Worm (Caenorhabditis elegans) whole organism, young adult: Measurements from ENCODE around the gene C31B8.1.

Experiments
- C17E4.6 ChIP-seq: fragments of 200-800 bp; sonication (Bioruptor generic); IDR thresholded peaks from 2 replicates; pipeline ENCODE4 v1.3.6; 2022; ENCODE audit warnings: missing genetic modification reagents, missing genetic modification characterization, missing compliant biosample characterization
- D2030.7 ChIP-seq: fragments of 200-800 bp; sonication (Bioruptor generic); IDR thresholded peaks from 2 replicates; pipeline ENCODE4 v1.3.6; 2022; ENCODE audit warnings: missing genetic modification reagents, missing genetic modification characterization, missing compliant biosample characterization
- F37B4.10 ChIP-seq: fragments of 200-800 bp; sonication (Bioruptor generic); IDR thresholded peaks from 2 replicates; pipeline ENCODE4 v1.3.6; 2022; ENCODE audit warnings: missing genetic modification characterization, missing compliant biosample characterization
- F39B2.1 ChIP-seq: fragments of 200-800 bp; sonication (Bioruptor generic); IDR thresholded peaks from 2 replicates; pipeline ENCODE4 v1.3.6; 2022; ENCODE audit warnings: missing genetic modification reagents, missing genetic modification characterization, missing compliant biosample characterization
- F49E8.2 ChIP-seq: sonication (generic microtip); optimal IDR thresholded peaks from 3 replicates; lab custom pipeline; 2017; ENCODE audit warnings: missing genetic modification characterization, mild to moderate bottlenecking, missing compliant biosample characterization, antibody characterized with exemption, moderate library complexity; ENCODE audit not compliant: insufficient read depth
- Y53F4B.3 ChIP-seq: fragments of 200-800 bp; sonication (Bioruptor generic); IDR thresholded peaks from 2 replicates; pipeline ENCODE4 v1.3.6; 2022; ENCODE audit warnings: missing genetic modification reagents, missing genetic modification characterization, missing compliant biosample characterization
- attf-5 ChIP-seq: fragments of 200-800 bp; sonication (Bioruptor generic); optimal IDR thresholded peaks from 2 replicates; lab custom pipeline; 2018; ENCODE audit warnings: mild to moderate bottlenecking, missing genetic modification characterization, missing compliant biosample characterization
- ceh-27 ChIP-seq: fragments of 200-800 bp; sonication (Bioruptor generic); optimal IDR thresholded peaks from 2 replicates; lab custom pipeline; 2018; ENCODE audit warnings: mild to moderate bottlenecking, missing genetic modification characterization, moderate library complexity, missing compliant biosample characterization
- ceh-40 ChIP-seq: fragments of 200-800 bp; sonication (Bioruptor generic); IDR thresholded peaks from 2 replicates; pipeline ENCODE4 v1.3.6; 2022; ENCODE audit warnings: missing genetic modification characterization, missing compliant biosample characterization
- ceh-58 ChIP-seq: fragments of 200-800 bp; sonication (Bioruptor generic); IDR thresholded peaks from 2 replicates; pipeline ENCODE4 v1.3.6; 2022; ENCODE audit warnings: missing genetic modification characterization, missing compliant biosample characterization
- efl-1 ChIP-seq: fragments of 150-350 bp; optimal IDR thresholded peaks from 2 replicates; lab custom pipeline; 2014; ENCODE audit warnings: missing biosample characterization, missing genetic modification reagents, missing genetic modification characterization
- egl-18 ChIP-seq: fragments of 200-800 bp; sonication (Bioruptor generic); IDR thresholded peaks from 2 replicates; pipeline ENCODE4 v1.3.6; 2022; ENCODE audit warnings: missing genetic modification reagents, missing genetic modification characterization, missing compliant biosample characterization
- egrh-3 ChIP-seq: fragments of 200-800 bp; sonication (Bioruptor generic); IDR thresholded peaks from 2 replicates; pipeline ENCODE4 v1.3.6; 2022; ENCODE audit warnings: missing genetic modification reagents, missing genetic modification characterization, missing compliant biosample characterization
- him-1 ChIP-seq: sonication (generic microtip); optimal IDR thresholded peaks from 2 replicates; lab custom pipeline; 2016; ENCODE audit warnings: missing genotype, missing genetic modification reagents, missing genetic modification characterization, missing compliant biosample characterization
- hlh-26 ChIP-seq: fragments of 200-800 bp; sonication (Bioruptor generic); conservative IDR thresholded peaks from 2 replicates; pipeline ENCODE4 v1.3.6; 2022; ENCODE audit warnings: missing genetic modification reagents, missing genetic modification characterization, missing compliant biosample characterization
- hmg-1.2 ChIP-seq: fragments of 200-800 bp; sonication (Bioruptor generic); IDR thresholded peaks from 2 replicates; pipeline ENCODE4 v1.3.6; 2022; ENCODE audit warnings: missing genetic modification reagents, missing genetic modification characterization, missing compliant biosample characterization
- let-526 ChIP-seq: fragments of 200-800 bp; sonication (Bioruptor generic); IDR thresholded peaks from 2 replicates; pipeline ENCODE4 v1.3.6; 2022; ENCODE audit warnings: missing genetic modification reagents, missing genetic modification characterization, missing compliant biosample characterization
- let-607 ChIP-seq, 2 experiments: fragments of 200-800 bp in 1 of 2; sonication (Bioruptor generic) in 1 of 2; sonication (generic microtip) in 1 of 2; optimal IDR thresholded peaks; 2 replicates each; lab custom pipeline; 2016 to 2018; ENCODE audit warnings: mild to moderate bottlenecking in 2 of 2, missing compliant biosample characterization in 2 of 2, missing genetic modification characterization in 2 of 2, moderate library complexity in 2 of 2, missing genotype in 1 of 2
- lin-54 ChIP-seq: fragments of 200-800 bp; sonication (Bioruptor generic); optimal IDR thresholded peaks from 2 replicates; lab custom pipeline; 2018; ENCODE audit warnings: mild to moderate bottlenecking, missing genetic modification characterization, missing compliant biosample characterization
- lir-1 ChIP-seq: fragments of 200-800 bp; sonication (Bioruptor generic); conservative IDR thresholded peaks from 2 replicates; pipeline ENCODE4 v1.3.6; 2022; ENCODE audit warnings: missing genetic modification reagents, missing genetic modification characterization, missing compliant biosample characterization
- madf-3 ChIP-seq: fragments of 200-800 bp; sonication (Bioruptor generic); IDR thresholded peaks from 2 replicates; pipeline ENCODE4 v1.3.6; 2022; ENCODE audit warnings: missing genetic modification reagents, missing genetic modification characterization, missing compliant biosample characterization
- madf-6 ChIP-seq: fragments of 200-800 bp; sonication (Bioruptor generic); IDR thresholded peaks from 2 replicates; pipeline ENCODE4 v1.3.6; 2022; ENCODE audit warnings: missing genetic modification reagents, missing genetic modification characterization, missing compliant biosample characterization
- nhr-179 ChIP-seq: sonication (generic microtip); optimal IDR thresholded peaks from 2 replicates; lab custom pipeline; 2016; ENCODE audit warnings: mild to moderate bottlenecking, missing genetic modification characterization, missing compliant biosample characterization
- nhr-80 ChIP-seq: sonication (generic microtip); optimal IDR thresholded peaks from 2 replicates; lab custom pipeline; 2016; ENCODE audit warnings: missing genetic modification characterization, missing compliant biosample characterization
- nhr-90 ChIP-seq: sonication (generic microtip); optimal IDR thresholded peaks from 2 replicates; lab custom pipeline; 2016; ENCODE audit warnings: missing genotype, mild to moderate bottlenecking, missing genetic modification characterization, missing compliant biosample characterization
- pha-4 ChIP-seq: fragments of 150-350 bp; sonication (generic microtip); optimal IDR thresholded peaks from 2 replicates; lab custom pipeline; 2014; ENCODE audit warnings: missing biosample characterization, missing genetic modification reagents, missing genetic modification characterization
- snpc-3.4 ChIP-seq: sonication (generic microtip); optimal IDR thresholded peaks from 2 replicates; lab custom pipeline; 2017; ENCODE audit warnings: missing genetic modification characterization, mild to moderate bottlenecking, missing compliant biosample characterization, antibody characterized with exemption, moderate library complexity, missing genotype, missing genetic modification reagents
- snpc-4 ChIP-seq, 5 experiments: fragments of 150-350 bp in 1 of 5; sonication (generic microtip) in 4 of 5; optimal IDR thresholded peaks; 2 replicates each; lab custom pipeline; 2014 to 2018; ENCODE audit warnings: missing genetic modification characterization in 5 of 5, missing biosample characterization in 3 of 5, antibody characterized with exemption in 2 of 5, mild to moderate bottlenecking in 2 of 5, missing compliant biosample characterization in 2 of 5, missing genotype in 2 of 5, moderate library complexity in 2 of 5, missing genetic modification reagents in 1 of 5
- tbx-9 ChIP-seq: sonication (generic microtip); optimal IDR thresholded peaks from 2 replicates; lab custom pipeline; 2016; ENCODE audit warnings: borderline replicate concordance, missing genetic modification characterization, inconsistent platforms, missing compliant biosample characterization
- tlf-1 ChIP-seq: fragments of 200-800 bp; sonication (Bioruptor generic); optimal IDR thresholded peaks from 2 replicates; lab custom pipeline; 2018; ENCODE audit warnings: mild to moderate bottlenecking, missing genetic modification characterization, missing compliant biosample characterization
- xnd-1 ChIP-seq: sonication (generic microtip); optimal IDR thresholded peaks from 2 replicates; lab custom pipeline; 2016; ENCODE audit warnings: missing genotype, missing genetic modification reagents, missing genetic modification characterization, missing compliant biosample characterization
- ztf-3 ChIP-seq: fragments of 200-800 bp; sonication (Bioruptor generic); optimal IDR thresholded peaks from 2 replicates; lab custom pipeline; 2018; ENCODE audit warnings: mild to moderate bottlenecking, missing genetic modification characterization, missing compliant biosample characterization

Gene C31B8.1

DNA sequence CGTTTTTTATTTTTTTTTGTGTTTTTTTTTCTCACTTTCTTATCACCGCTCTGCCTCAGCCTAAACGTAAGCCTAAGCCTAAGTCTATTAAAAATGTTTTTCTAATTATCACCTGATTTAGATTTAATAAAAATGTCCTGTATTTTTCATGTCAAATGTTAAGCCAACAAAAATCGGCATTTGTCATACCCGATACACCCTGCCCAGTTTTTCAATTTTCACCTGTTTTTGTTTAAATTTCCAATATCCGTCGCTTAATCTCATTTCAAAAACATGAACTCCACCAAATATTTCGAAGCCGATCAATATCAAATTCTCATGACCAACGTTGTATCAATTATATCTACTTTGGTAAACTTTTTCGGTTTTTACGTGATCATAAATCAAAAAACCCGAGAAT, at the start of gene C31B8.1:
TSS of gene C31B8.1 (plus strand) at position 301 of the 400 bp plus-strand sequence.
- TF ChIP-seq F39B2.1 (no peak), egrh-3 (no peak), pha-4 (tag; lab: Kevin White, UChicago) (no peak), attf-5 (GFP tag; lab: Kevin White, UChicago) (no peak), hmg-1.2 (GFP tag; lab: Robert Waterston, UW) (no peak), ceh-27 (GFP tag; lab: Kevin White, UChicago) (no peak), him-1 (tag; lab: Kevin White, UChicago) (no peak), let-607 (tag; optimal IDR thresholded peaks at IDR 0.05; lab: Kevin White, UChicago) (no peak), nhr-90 (tag; lab: Kevin White, UChicago) (no peak), tbx-9 (no peak), D2030.7 (no peak), snpc-4 (GFP tag; optimal IDR thresholded peaks at IDR 0.05; lab: Kevin White, UChicago) (no peak), snpc-4 (tag; optimal IDR thresholded peaks at IDR 0.05; lab: Kevin White, UChicago) (no peak)
- TF ChIP-seq, all 124 proteins: peak for 0

DNA sequence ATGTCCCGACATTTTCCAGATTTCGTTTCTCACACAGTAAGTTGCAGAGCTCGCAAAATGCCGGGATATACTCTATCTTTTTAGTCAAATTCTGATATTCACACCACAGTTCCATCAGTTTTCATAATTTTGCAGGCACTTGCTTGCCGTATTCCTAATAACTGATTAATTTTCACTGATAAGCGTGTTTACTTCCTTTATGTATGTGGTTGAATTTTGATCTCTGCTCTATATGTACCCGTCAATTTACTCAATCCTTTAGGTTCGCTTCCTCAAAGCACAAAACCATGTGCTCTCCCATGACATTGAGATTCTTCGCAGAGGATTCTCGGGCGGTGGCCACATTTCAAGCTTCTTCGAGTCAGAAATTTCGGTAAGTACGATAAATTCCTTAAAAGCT, 49.8 kb upstream of the C31B8.1 start:
- TF ChIP-seq pha-4 (tag; lab: Kevin White, UChicago): peak; percentile 34
- no peak for TF ChIP-seq ztf-3 (GFP tag; lab: Kevin White, UChicago)
- TF ChIP-seq nhr-80: peak; percentile 23
- no peak for TF ChIP-seq efl-1

DNA sequence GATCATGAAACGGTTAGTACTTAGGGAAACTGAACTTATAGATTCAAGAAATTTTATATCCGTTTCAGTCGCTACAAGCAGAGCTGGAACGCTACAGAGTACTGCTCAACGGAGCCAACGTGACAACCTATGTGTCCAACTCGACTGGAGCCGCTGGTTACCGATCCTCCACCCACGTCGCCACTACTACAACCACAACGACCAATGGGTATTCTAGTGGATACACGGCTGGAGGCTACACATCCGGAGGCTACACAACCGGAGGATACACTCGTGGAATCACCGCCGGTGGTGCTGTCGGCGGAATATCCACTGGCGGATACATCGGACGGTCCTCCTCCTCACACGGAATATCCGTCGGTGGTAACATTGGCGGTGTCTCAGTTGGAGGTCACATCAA, 48.3 kb upstream of the C31B8.1 start:
- TF ChIP-seq F37B4.10 (GFP tag; lab: Robert Waterston, UW): peak; percentile 96; the same call in 1 of the 2 replicates
- TF ChIP-seq madf-3 (GFP tag; lab: Robert Waterston, UW): 0 out of 2 replicates have a peak, but pooled peaks have one; percentile 41
- TF ChIP-seq lir-1 (GFP tag; lab: Robert Waterston, UW): no peak
- TF ChIP-seq, all 124 proteins: peak for 2

DNA sequence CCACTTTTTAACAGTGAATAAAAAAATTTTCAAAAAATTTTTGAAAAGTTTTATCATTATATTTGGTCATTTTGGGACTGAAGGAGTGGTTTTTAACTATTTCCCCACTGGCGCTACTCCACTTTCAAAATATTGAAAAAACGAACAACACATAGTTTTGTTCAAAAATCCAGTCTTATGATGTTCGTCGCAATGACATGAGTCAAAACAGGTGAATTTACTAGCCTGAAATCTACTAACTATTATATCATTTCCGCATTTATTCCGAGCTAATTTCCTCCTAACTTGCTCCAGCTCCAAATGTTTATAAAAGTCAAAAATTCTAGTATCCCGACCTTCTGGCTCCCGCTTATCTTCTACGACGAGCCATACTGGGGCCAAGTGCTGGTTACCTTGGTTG, 46.9 kb upstream of the C31B8.1 start, which contains the start of gene sre-24:
TSS of gene sre-24 (plus strand) at position 301 of the 400 bp plus-strand sequence.
- TF ChIP-seq F49E8.2 (tag; lab: Kevin White, UChicago) (no peak), nhr-179 (no peak), lin-54 (no peak), tlf-1 (GFP tag; lab: Kevin White, UChicago) (no peak), lir-1 (GFP tag; lab: Robert Waterston, UW) (no peak), madf-6 (no peak), snpc-3.4 (tag; lab: Kevin White, UChicago) (no peak), Y53F4B.3 (no peak), ceh-40 (no peak), ceh-58 (GFP tag; lab: Robert Waterston, UW) (no peak), C17E4.6 (GFP tag; lab: Robert Waterston, UW) (no peak)

DNA sequence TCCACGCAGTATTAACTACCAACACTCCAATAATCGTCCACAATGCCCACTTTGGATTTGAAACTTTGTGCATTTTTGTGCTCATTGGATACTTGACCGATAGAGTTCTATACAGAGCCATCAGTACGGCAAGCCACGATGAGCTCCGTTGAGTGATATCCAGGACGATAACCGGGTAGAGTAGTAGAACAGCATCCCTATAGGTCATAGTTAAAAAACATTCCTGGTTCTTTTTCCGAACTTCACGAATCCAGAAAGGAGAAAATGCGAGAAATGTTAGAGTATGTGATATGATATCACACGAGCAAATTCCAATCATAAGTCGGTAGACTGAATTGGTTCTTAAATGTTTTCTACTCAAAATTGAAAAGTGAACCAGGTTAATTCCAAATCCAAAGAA, 43.1 kb upstream of the C31B8.1 start:
- TF ChIP-seq xnd-1 (no peak), hlh-26 (GFP tag; lab: Robert Waterston, UW) (no peak), egl-18 (GFP tag; lab: Robert Waterston, UW) (no peak), let-526 (GFP tag; lab: Robert Waterston, UW) (no peak)
